Fruit fly (Drosophila melanogaster) whole organism, wandering third instar larva: ENCODE results near the gene Sfxn2.
A peak's percentile ranks its signal among the peaks of the same experiment; 100 is the strongest.

Source experiments
- CG32264 ChIP-seq: fragments of 200-800 bp; sonication (Bioruptor generic); optimal IDR thresholded peaks from 2 replicates; lab custom pipeline; 2016; ENCODE audit warnings: missing biosample characterization, missing genetic modification characterization
- CG9705 ChIP-seq: fragments of 200-800 bp; sonication (Bioruptor generic); optimal IDR thresholded peaks from 2 replicates; lab custom pipeline; 2018; ENCODE audit warnings: missing biosample characterization, mild to moderate bottlenecking, missing genetic modification characterization
- CrebA ChIP-seq: fragments of 200-800 bp; sonication (Bioruptor generic); optimal IDR thresholded peaks from 2 replicates; lab custom pipeline; 2016; ENCODE audit warnings: missing biosample characterization, mild to moderate bottlenecking, missing genetic modification characterization, borderline replicate concordance
- GATAd ChIP-seq: sonication (Bioruptor generic); optimal IDR thresholded peaks from 2 replicates; lab custom pipeline; 2016; ENCODE audit warnings: missing biosample characterization, missing genetic modification characterization
- HLH106 ChIP-seq: fragments of 200-800 bp; optimal IDR thresholded peaks from 3 replicates; lab custom pipeline; 2019; ENCODE audit warnings: missing biosample characterization, mild to moderate bottlenecking, missing genetic modification characterization, moderate library complexity
- Hnf4 ChIP-seq: fragments of 200-800 bp; sonication (Bioruptor generic); optimal IDR thresholded peaks from 2 replicates; lab custom pipeline; 2016; ENCODE audit warnings: missing biosample characterization, mild to moderate bottlenecking, missing genetic modification characterization
- Hr78 ChIP-seq: fragments of >200 bp; optimal IDR thresholded peaks from 2 replicates; lab custom pipeline; 2017; ENCODE audit warnings: missing biosample characterization, missing genetic modification characterization
- Jra ChIP-seq: sonication (Bioruptor generic); optimal IDR thresholded peaks from 2 replicates; lab custom pipeline; 2016; ENCODE audit warnings: missing biosample characterization, missing genetic modification characterization
- Mio ChIP-seq: sonication (Bioruptor generic); optimal IDR thresholded peaks from 2 replicates; lab custom pipeline; 2016; ENCODE audit warnings: missing biosample characterization, missing genetic modification characterization
- Myc ChIP-seq: fragments of >200 bp; optimal IDR thresholded peaks from 2 replicates; lab custom pipeline; 2017
- N ChIP-seq: fragments of >200 bp; optimal IDR thresholded peaks from 2 replicates; lab custom pipeline; 2018; ENCODE audit warnings: missing biosample characterization, missing external identifiers, missing genetic modification characterization
- OdsH ChIP-seq: fragments of 200-800 bp; sonication (Bioruptor generic); optimal IDR thresholded peaks from 2 replicates; lab custom pipeline; 2016; ENCODE audit warnings: missing biosample characterization, mild to moderate bottlenecking, missing genetic modification characterization
- Rel ChIP-seq, 2 experiments: fragments of 200-800 bp; sonication (Bioruptor generic) in 1 of 2; optimal IDR thresholded peaks; 2 replicates in 1 of 2; 3 replicates in 1 of 2; lab custom pipeline; 2016 to 2019; ENCODE audit warnings: mild to moderate bottlenecking in 2 of 2, missing biosample characterization in 2 of 2, missing genetic modification characterization in 2 of 2, moderate library complexity in 1 of 2
- Sp1 ChIP-seq: fragments of 200-800 bp; sonication (Bioruptor generic); optimal IDR thresholded peaks from 3 replicates; lab custom pipeline; 2019; ENCODE audit warnings: missing biosample characterization, mild to moderate bottlenecking, missing genetic modification characterization, moderate library complexity
- Vsx2 ChIP-seq: fragments of 200-300, 225-300 bp; sonication (Bioruptor generic); optimal IDR thresholded peaks from 2 replicates; lab custom pipeline; 2018; ENCODE audit warnings: missing biosample characterization, missing genetic modification characterization; ENCODE audit not compliant: partially characterized antibody
- br ChIP-seq: fragments of 200-800 bp; sonication (Bioruptor generic); optimal IDR thresholded peaks from 2 replicates; lab custom pipeline; 2016; ENCODE audit warnings: missing biosample characterization, missing genetic modification characterization
- brk ChIP-seq: fragments of 200-800 bp; sonication (Bioruptor generic); optimal IDR thresholded peaks from 2 replicates; lab custom pipeline; 2016; ENCODE audit warnings: missing biosample characterization, mild to moderate bottlenecking, missing genetic modification characterization
- dl ChIP-seq, 2 experiments: fragments of 175-275, 200-275 bp in 1 of 2; fragments of 200-275 bp in 1 of 2; sonication (Bioruptor generic); optimal IDR thresholded peaks; lab custom pipeline; 2018; ENCODE audit warnings: mild to moderate bottlenecking in 2 of 2, missing biosample characterization in 2 of 2, missing genetic modification characterization in 2 of 2, moderate library complexity in 2 of 2; ENCODE audit not compliant: partially characterized antibody in 2 of 2, insufficient read depth in 1 of 2
- dmrt93B ChIP-seq: fragments of 200-800 bp; sonication (Bioruptor generic); optimal IDR thresholded peaks from 2 replicates; lab custom pipeline; 2018; ENCODE audit warnings: missing biosample characterization, mild to moderate bottlenecking, missing genetic modification characterization
- dsf ChIP-seq: sonication (Bioruptor generic); optimal IDR thresholded peaks from 2 replicates; lab custom pipeline; 2016; ENCODE audit warnings: missing biosample characterization, missing genetic modification characterization, borderline replicate concordance
- ey ChIP-seq: fragments of 200-800 bp; sonication (Bioruptor generic); optimal IDR thresholded peaks from 2 replicates; lab custom pipeline; 2016; ENCODE audit warnings: missing biosample characterization, missing genetic modification characterization
- foxo ChIP-seq, 2 experiments: fragments of 200-800 bp; sonication (Bioruptor generic); optimal IDR thresholded peaks; 2 replicates in 1 of 2; 3 replicates in 1 of 2; lab custom pipeline; 2016 to 2017; ENCODE audit warnings: missing biosample characterization in 2 of 2, missing genetic modification characterization in 2 of 2
- fru ChIP-seq: fragments of 200-800 bp; sonication (Bioruptor generic); optimal IDR thresholded peaks from 3 replicates; lab custom pipeline; 2016; ENCODE audit warnings: missing biosample characterization, mild to moderate bottlenecking, missing genetic modification characterization
- h ChIP-seq: fragments of 200-800 bp; sonication (Bioruptor generic); optimal IDR thresholded peaks from 3 replicates; lab custom pipeline; 2016; ENCODE audit warnings: missing biosample characterization, mild to moderate bottlenecking, missing genetic modification characterization
- jim ChIP-seq: fragments of 175-275, 200-325 bp; sonication (Bioruptor generic); optimal IDR thresholded peaks from 2 replicates; lab custom pipeline; 2016; ENCODE audit warnings: missing biosample characterization, mild to moderate bottlenecking, missing genetic modification characterization
- pan ChIP-seq: fragments of >200 bp; optimal IDR thresholded peaks from 2 replicates; lab custom pipeline; 2017
- psq ChIP-seq: fragments of 200-800 bp; sonication (Bioruptor generic); optimal IDR thresholded peaks from 3 replicates; lab custom pipeline; 2017; ENCODE audit warnings: missing biosample characterization, mild to moderate bottlenecking, missing genetic modification characterization, moderate library complexity
- sage ChIP-seq: fragments of 200-800 bp; sonication (Bioruptor generic); optimal IDR thresholded peaks from 2 replicates; lab custom pipeline; 2016; ENCODE audit warnings: missing biosample characterization, mild to moderate bottlenecking, missing genetic modification characterization
- tai ChIP-seq: sonication (Bioruptor generic); optimal IDR thresholded peaks from 2 replicates; lab custom pipeline; 2016; ENCODE audit warnings: missing biosample characterization, missing genetic modification characterization
- usp ChIP-seq: fragments of >200 bp; optimal IDR thresholded peaks from 2 replicates; lab custom pipeline; 2017; ENCODE audit warnings: missing biosample characterization, missing genetic modification characterization
- woc ChIP-seq: sonication (Bioruptor generic); optimal IDR thresholded peaks from 2 replicates; lab custom pipeline; 2016; ENCODE audit warnings: missing biosample characterization, mild to moderate bottlenecking, missing genetic modification characterization

Gene Sfxn2

DNA sequence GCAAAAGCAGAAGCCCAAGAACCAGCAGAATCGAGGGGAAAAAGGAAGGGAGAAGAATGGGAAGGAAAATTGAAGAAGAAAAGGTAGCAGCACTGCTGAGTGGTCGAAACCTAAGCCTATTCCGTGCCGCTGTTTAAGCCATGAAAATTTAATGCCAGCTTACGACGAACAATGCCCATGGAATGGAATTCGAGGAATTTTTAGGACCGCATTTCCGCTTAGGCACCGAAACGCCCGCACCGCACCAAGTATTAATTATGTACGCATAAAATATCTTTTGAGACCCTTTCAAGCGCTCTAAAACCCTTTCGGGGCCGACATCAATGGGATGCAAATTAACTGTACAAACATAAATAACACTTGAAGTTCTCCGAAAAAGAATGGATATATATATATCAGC, 26.8 kb upstream of the Sfxn2 start:
- no peak for TF ChIP-seq brk
- TF ChIP-seq sage (GFP tag; lab: Kevin White, UChicago): no peak
- TF ChIP-seq Hr78 (GFP tag; lab: Kevin White, UChicago): no peak
- TF ChIP-seq tai (GFP tag; lab: Kevin White, UChicago): no peak
- no peak for TF ChIP-seq Hnf4 (GFP tag; lab: Kevin White, UChicago)
- no peak for TF ChIP-seq pan (lab: Kevin White, UChicago)
- TF ChIP-seq CG9705 (GFP tag; lab: Kevin White, UChicago): no peak
- no peak for TF ChIP-seq Mio
- no peak for TF ChIP-seq OdsH (GFP tag; lab: Kevin White, UChicago)
- no peak for TF ChIP-seq Rel (GFP tag; optimal IDR thresholded peaks at IDR 0.05; lab: Kevin White, UChicago)
- TF ChIP-seq Rel (tag; optimal IDR thresholded peaks at IDR 0.05; lab: Kevin White, UChicago): no peak

DNA sequence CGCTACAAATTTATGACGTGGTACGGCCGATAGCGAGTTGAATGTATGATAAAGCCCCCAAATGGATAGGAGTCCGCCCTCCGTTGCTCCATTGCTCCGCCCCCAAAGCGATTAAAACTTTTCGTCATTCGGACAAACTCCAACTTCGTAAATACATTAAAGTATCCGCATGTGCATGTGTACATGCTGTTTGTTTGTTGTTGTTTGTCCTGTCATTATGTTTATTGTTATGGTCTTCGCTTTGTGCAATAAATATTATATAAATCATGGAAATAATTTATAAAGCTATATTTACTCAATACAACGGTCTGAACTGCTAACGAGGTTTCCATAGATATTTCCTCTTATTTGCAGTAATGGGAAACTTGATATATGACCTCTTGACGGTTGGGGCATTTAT, 25.9 kb upstream of the Sfxn2 start:
- TF ChIP-seq ey (GFP tag; lab: Kevin White, UChicago) (no peak), N (GFP tag; lab: Kevin White, UChicago) (no peak), CG9705 (GFP tag; lab: Kevin White, UChicago) (no peak), woc (GFP tag; lab: Kevin White, UChicago) (no peak), HLH106 (tag; lab: Kevin White, UChicago) (no peak), CrebA (no peak), pan (lab: Kevin White, UChicago) (no peak), h (GFP tag; lab: Kevin White, UChicago) (no peak), OdsH (GFP tag; lab: Kevin White, UChicago) (no peak), GATAd (GFP tag; lab: Kevin White, UChicago) (no peak), foxo (GFP tag; optimal IDR thresholded peaks at IDR 0.05; lab: Kevin White, UChicago) (no peak), dmrt93B (GFP tag; lab: Kevin White, UChicago) (no peak), Hnf4 (GFP tag; lab: Kevin White, UChicago) (no peak), CG32264 (no peak), usp (GFP tag; lab: Kevin White, UChicago) (no peak), brk (no peak), dsf (no peak)

dm6 chr3L:19040155-19040644, 22.8 kb upstream of the Sfxn2 start:
- TF ChIP-seq h (GFP tag; lab: Kevin White, UChicago) (peak; percentile 83), Rel (GFP tag; optimal IDR thresholded peaks at IDR 0.05; lab: Kevin White, UChicago) (no peak), Rel (tag; optimal IDR thresholded peaks at IDR 0.05; lab: Kevin White, UChicago) (peak; percentile 5), dl (GFP tag; optimal IDR thresholded peaks at IDR 0.05; lab: Kevin White, UChicago; ENCODE audit: insufficient read depth in 1 of 2, partially characterized antibody in 2 of 2) (no peak), psq (GFP tag; lab: Kevin White, UChicago) (peak; percentile 5), br (peak; percentile 3)

dm6 chr3L:19041161-19041560, 21.8 kb upstream of the Sfxn2 start:
- TF ChIP-seq sage (GFP tag; lab: Kevin White, UChicago) (no peak), ey (GFP tag; lab: Kevin White, UChicago) (no peak), Hr78 (GFP tag; lab: Kevin White, UChicago) (no peak), tai (GFP tag; lab: Kevin White, UChicago) (no peak), N (GFP tag; lab: Kevin White, UChicago) (no peak), Sp1 (GFP tag; lab: Kevin White, UChicago) (no peak), Hnf4 (GFP tag; lab: Kevin White, UChicago) (no peak), pan (lab: Kevin White, UChicago) (no peak), CG9705 (GFP tag; lab: Kevin White, UChicago) (no peak), dl (GFP tag; optimal IDR thresholded peaks at IDR 0.05; lab: Kevin White, UChicago; ENCODE audit: insufficient read depth in 1 of 2, partially characterized antibody in 2 of 2) (peak in 1 of 2 experiments; percentile 41), Vsx2 (GFP tag; lab: Kevin White, UChicago) (peak; percentile 73), CrebA (peak; percentile 23), fru (GFP tag; lab: Kevin White, UChicago) (no peak), Myc (lab: Kevin White, UChicago) (no peak), dsf (no peak), OdsH (GFP tag; lab: Kevin White, UChicago) (no peak), usp (GFP tag; lab: Kevin White, UChicago) (no peak), Rel (GFP tag; optimal IDR thresholded peaks at IDR 0.05; lab: Kevin White, UChicago) (no peak), Rel (tag; optimal IDR thresholded peaks at IDR 0.05; lab: Kevin White, UChicago) (no peak), jim (no peak), Jra (GFP tag; lab: Kevin White, UChicago) (no peak)
